Fruit fly (Drosophila melanogaster) whole organism, prepupa: ENCODE data around the gene Shawl.

Experiments
- Blimp-1 ChIP-seq: fragments of 200-800 bp; sonication (Bioruptor generic); optimal IDR thresholded peaks from 3 replicates; lab custom pipeline; 2017; ENCODE audit warnings: missing biosample characterization, missing genetic modification characterization, mild to moderate bottlenecking, moderate library complexity, missing genetic modification reagents
- CG10631 ChIP-seq: fragments of 200-800 bp; sonication (Bioruptor generic); optimal IDR thresholded peaks from 2 replicates; lab custom pipeline; 2016; ENCODE audit warnings: missing biosample characterization, missing genetic modification characterization
- CG10669 ChIP-seq: fragments of 200-800 bp; sonication (Bioruptor generic); optimal IDR thresholded peaks from 3 replicates; lab custom pipeline; 2018; ENCODE audit warnings: missing biosample characterization, mild to moderate bottlenecking, missing genetic modification characterization, moderate library complexity
- CG11294 ChIP-seq: fragments of 200-800 bp; sonication (Bioruptor generic); IDR thresholded peaks from 2 replicates; pipeline ENCODE4 v1.3.6; 2022; ENCODE audit warnings: missing biosample characterization, missing genetic modification characterization
- CG11762 ChIP-seq: fragments of 200-800 bp; sonication (Bioruptor generic); optimal IDR thresholded peaks from 3 replicates; lab custom pipeline; 2016; ENCODE audit warnings: missing biosample characterization, missing genetic modification characterization; ENCODE audit not compliant: insufficient read depth
- CG1621 ChIP-seq: fragments of 200-800 bp; sonication (Bioruptor generic); optimal IDR thresholded peaks from 3 replicates; lab custom pipeline; 2018; ENCODE audit warnings: missing biosample characterization, mild to moderate bottlenecking, missing genetic modification characterization
- CG16779 ChIP-seq: fragments of 200-800 bp; sonication (Bioruptor generic); optimal IDR thresholded peaks from 3 replicates; lab custom pipeline; 2017; ENCODE audit warnings: missing biosample characterization, mild to moderate bottlenecking, missing genetic modification characterization
- CG31627 ChIP-seq: fragments of 200-800 bp; sonication (Bioruptor generic); optimal IDR thresholded peaks from 3 replicates; lab custom pipeline; 2016; ENCODE audit warnings: missing biosample characterization, missing genetic modification characterization
- CG32006 ChIP-seq: fragments of 200-800 bp; sonication (Bioruptor generic); optimal IDR thresholded peaks from 3 replicates; lab custom pipeline; 2017; ENCODE audit warnings: missing biosample characterization, mild to moderate bottlenecking, missing genetic modification characterization
- CG34406 ChIP-seq: fragments of 200-800 bp; sonication (Bioruptor generic); optimal IDR thresholded peaks from 3 replicates; lab custom pipeline; 2016; ENCODE audit warnings: missing biosample characterization, missing genetic modification characterization
- CG3919 ChIP-seq: fragments of 200-800 bp; sonication (Bioruptor generic); optimal IDR thresholded peaks from 3 replicates; lab custom pipeline; 2016; ENCODE audit warnings: missing biosample characterization, missing genetic modification characterization
- CG4318 ChIP-seq: fragments of 200-800 bp; sonication (Bioruptor generic); optimal IDR thresholded peaks from 3 replicates; lab custom pipeline; 2017; ENCODE audit warnings: missing biosample characterization, mild to moderate bottlenecking, missing genetic modification characterization
- CG6276 ChIP-seq: fragments of 200-800 bp; sonication (Bioruptor generic); optimal IDR thresholded peaks from 2 replicates; lab custom pipeline; 2017; ENCODE audit warnings: missing biosample characterization, mild to moderate bottlenecking, missing genetic modification characterization
- CG6808 ChIP-seq: fragments of 200-800 bp; sonication (Bioruptor generic); optimal IDR thresholded peaks from 3 replicates; lab custom pipeline; 2017; ENCODE audit warnings: missing biosample characterization, missing genetic modification characterization, mild to moderate bottlenecking, moderate library complexity, missing genetic modification reagents
- CG6854 ChIP-seq: fragments of 200-800 bp; sonication (Bioruptor generic); optimal IDR thresholded peaks from 2 replicates; lab custom pipeline; 2017; ENCODE audit warnings: missing biosample characterization, mild to moderate bottlenecking, missing genetic modification characterization
- CG8119 ChIP-seq: fragments of 200-800 bp; sonication (Bioruptor generic); IDR thresholded peaks from 3 replicates; pipeline ENCODE4 v1.3.6; 2022; ENCODE audit warnings: missing biosample characterization, missing genetic modification characterization
- CG8319 ChIP-seq: fragments of 200-800 bp; sonication (Bioruptor generic); optimal IDR thresholded peaks from 3 replicates; lab custom pipeline; 2016; ENCODE audit warnings: missing biosample characterization, missing genetic modification characterization
- CG8632 ChIP-seq: fragments of 200-800 bp; sonication (Bioruptor generic); optimal IDR thresholded peaks from 3 replicates; lab custom pipeline; 2016; ENCODE audit warnings: missing biosample characterization, missing genetic modification characterization
- CG9139 ChIP-seq: fragments of 200-800 bp; sonication (Bioruptor generic); optimal IDR thresholded peaks from 3 replicates; lab custom pipeline; 2017; ENCODE audit warnings: missing biosample characterization, mild to moderate bottlenecking, missing genetic modification characterization
- Eip75B ChIP-seq: fragments of 200-800 bp; sonication (Bioruptor generic); optimal IDR thresholded peaks from 3 replicates; lab custom pipeline; 2016; ENCODE audit warnings: missing biosample characterization, missing genetic modification characterization
- Eip78C ChIP-seq: fragments of 200-800 bp; sonication (Bioruptor generic); peaks from one replicate; lab custom pipeline; 2016; ENCODE audit warnings: missing biosample characterization, missing genetic modification characterization
- Eip93F ChIP-seq: fragments of 200-800 bp; sonication (Bioruptor generic); optimal IDR thresholded peaks from 2 replicates; lab custom pipeline; 2016; ENCODE audit warnings: missing biosample characterization, mild to moderate bottlenecking, missing genetic modification characterization
- Ets21C ChIP-seq: fragments of 200-800 bp; sonication (Bioruptor generic); optimal IDR thresholded peaks from 3 replicates; lab custom pipeline; 2016; ENCODE audit warnings: missing biosample characterization, missing genetic modification characterization
- Ets96B ChIP-seq: fragments of 200-800 bp; optimal IDR thresholded peaks from 2 replicates; lab custom pipeline; 2019; ENCODE audit warnings: missing biosample characterization, mild to moderate bottlenecking, missing genetic modification characterization, moderate library complexity
- Hr38 ChIP-seq: sonication (Bioruptor generic); optimal IDR thresholded peaks from 2 replicates; lab custom pipeline; 2016; ENCODE audit warnings: missing biosample characterization, missing genetic modification characterization
- Hr39 ChIP-seq: fragments of 200-800 bp; sonication (Bioruptor generic); optimal IDR thresholded peaks from 2 replicates; lab custom pipeline; 2016; ENCODE audit warnings: missing biosample characterization, missing genetic modification characterization
- Lpt ChIP-seq: fragments of 200-800 bp; sonication (Bioruptor generic); optimal IDR thresholded peaks from 3 replicates; lab custom pipeline; 2016; ENCODE audit warnings: missing biosample characterization, missing genetic modification characterization
- Met ChIP-seq: fragments of 200-800 bp; sonication (Bioruptor generic); optimal IDR thresholded peaks from 3 replicates; lab custom pipeline; 2016; ENCODE audit warnings: missing biosample characterization, missing genetic modification characterization
- Smox ChIP-seq: fragments of 200-800 bp; sonication (Bioruptor generic); optimal IDR thresholded peaks from 3 replicates; lab custom pipeline; 2016; ENCODE audit warnings: missing biosample characterization, missing genetic modification characterization
- Sox14 ChIP-seq: fragments of 200-800 bp; sonication (Bioruptor generic); optimal IDR thresholded peaks from 3 replicates; lab custom pipeline; 2016; ENCODE audit warnings: missing biosample characterization, missing genetic modification characterization
- Sox15 ChIP-seq: fragments of 200-800 bp; sonication (Bioruptor generic); optimal IDR thresholded peaks from 3 replicates; lab custom pipeline; 2016; ENCODE audit warnings: missing biosample characterization, missing genetic modification characterization
- cyc ChIP-seq: fragments of 200-800 bp; sonication (Bioruptor generic); optimal IDR thresholded peaks from 3 replicates; lab custom pipeline; 2016; ENCODE audit warnings: missing biosample characterization, missing genetic modification characterization
- dac ChIP-seq: fragments of 200-800 bp; sonication (Bioruptor generic); optimal IDR thresholded peaks from 2 replicates; lab custom pipeline; 2017; ENCODE audit warnings: missing biosample characterization, mild to moderate bottlenecking, missing genetic modification characterization
- dsx ChIP-seq: fragments of 200-800 bp; optimal IDR thresholded peaks from 3 replicates; lab custom pipeline; 2019; ENCODE audit warnings: missing biosample characterization, mild to moderate bottlenecking, missing genetic modification characterization, moderate library complexity; ENCODE audit not compliant: poor library complexity, severe bottlenecking
- eg ChIP-seq: fragments of 200-800 bp; sonication (Bioruptor generic); IDR thresholded peaks from 3 replicates; pipeline ENCODE4 v1.3.6; 2022; ENCODE audit warnings: missing biosample characterization, missing genetic modification characterization
- fd59A ChIP-seq: fragments of 200-800 bp; sonication (Bioruptor generic); optimal IDR thresholded peaks from 2 replicates; lab custom pipeline; 2017; ENCODE audit warnings: missing biosample characterization, mild to moderate bottlenecking, missing genetic modification characterization, missing genetic modification reagents
- fd85E ChIP-seq: fragments of 200-800 bp; sonication (Bioruptor generic); optimal IDR thresholded peaks from 3 replicates; lab custom pipeline; 2016; ENCODE audit warnings: missing biosample characterization, missing genetic modification characterization
- fkh ChIP-seq: fragments of 200-800 bp; sonication (Bioruptor generic); optimal IDR thresholded peaks from 3 replicates; lab custom pipeline; 2017; ENCODE audit warnings: missing biosample characterization, mild to moderate bottlenecking, missing genetic modification characterization, moderate library complexity
- lz ChIP-seq: fragments of 200-800 bp; sonication (Bioruptor generic); optimal IDR thresholded peaks from 3 replicates; lab custom pipeline; 2016; ENCODE audit warnings: missing biosample characterization, missing genetic modification characterization
- net ChIP-seq: fragments of 200-800 bp; sonication (Bioruptor generic); optimal IDR thresholded peaks from 3 replicates; lab custom pipeline; 2016; ENCODE audit warnings: missing biosample characterization, missing genetic modification characterization
- pdm3 ChIP-seq: fragments of 200-800 bp; sonication (Bioruptor generic); optimal IDR thresholded peaks from 3 replicates; lab custom pipeline; 2016; ENCODE audit warnings: missing biosample characterization, missing genetic modification characterization
- spab ChIP-seq: fragments of 200-800 bp; sonication (Bioruptor generic); optimal IDR thresholded peaks from 2 replicates; lab custom pipeline; 2017; ENCODE audit warnings: missing biosample characterization, mild to moderate bottlenecking, missing genetic modification characterization, missing genetic modification reagents
- ss ChIP-seq, 2 experiments: fragments of 200-800 bp; sonication (Bioruptor generic); optimal IDR thresholded peaks; 2 replicates in 1 of 2; 3 replicates in 1 of 2; lab custom pipeline; 2017 to 2018; ENCODE audit warnings: mild to moderate bottlenecking in 2 of 2, missing biosample characterization in 2 of 2, missing genetic modification characterization in 2 of 2, moderate library complexity in 1 of 2
- svp ChIP-seq: fragments of 200-800 bp; sonication (Bioruptor generic); peaks from one replicate; lab custom pipeline; 2016; ENCODE audit warnings: missing biosample characterization, missing genetic modification characterization
- topi ChIP-seq: fragments of 200-800 bp; sonication (Bioruptor generic); optimal IDR thresholded peaks from 3 replicates; lab custom pipeline; 2016; ENCODE audit warnings: missing biosample characterization, missing genetic modification characterization
- vri ChIP-seq: fragments of 200-800 bp; sonication (Bioruptor generic); optimal IDR thresholded peaks from 3 replicates; lab custom pipeline; 2016; ENCODE audit warnings: missing biosample characterization, mild to moderate bottlenecking, missing genetic modification characterization

The Shawl gene

dm6 chr2L:9388924-9389765 lies 25.8 kb downstream of the Shawl start:
- no peak for TF ChIP-seq svp
- no peak for TF ChIP-seq CG10631 (GFP tag; lab: Kevin White, UChicago)
- TF ChIP-seq fkh (GFP tag; lab: Kevin White, UChicago), result peak; percentile 8
- no peak for TF ChIP-seq Hr38 (GFP tag; lab: Kevin White, UChicago)
- peak; percentile 31 for TF ChIP-seq vri (GFP tag; lab: Kevin White, UChicago)

dm6 chr2L:9388013-9388605 lies 26.8 kb downstream of the Shawl start:
- TF ChIP-seq eg (GFP tag; lab: Robert Waterston, UW) (peak; percentile 89), CG9139 (GFP tag; lab: Kevin White, UChicago) (peak; percentile 81), CG3919 (GFP tag; lab: Kevin White, UChicago) (peak; percentile 96), lz (GFP tag; lab: Kevin White, UChicago) (peak; percentile 95), Ets21C (GFP tag; lab: Kevin White, UChicago) (peak; percentile 88), fd85E (GFP tag; lab: Kevin White, UChicago) (peak; percentile 86), Sox15 (GFP tag; lab: Kevin White, UChicago) (peak; percentile 92), spab (GFP tag; lab: Kevin White, UChicago) (peak; percentile 91), fd59A (GFP tag; lab: Kevin White, UChicago) (peak; percentile 89), topi (GFP tag; lab: Kevin White, UChicago) (peak; percentile 94), CG16779 (tag; lab: Kevin White, UChicago) (peak; percentile 91), Met (peak; percentile 98), dsx (GFP tag; lab: Kevin White, UChicago) (peak; percentile 91), CG31627 (GFP tag; lab: Kevin White, UChicago) (peak; percentile 94), svp (peak; percentile 97), CG8119 (GFP tag; lab: Robert Waterston, UW) (peak; percentile 70), vri (GFP tag; lab: Kevin White, UChicago) (peak; percentile 98), CG34406 (GFP tag; lab: Kevin White, UChicago) (peak; percentile 88), CG1621 (tag; lab: Kevin White, UChicago) (peak; percentile 95), CG6854 (GFP tag; lab: Kevin White, UChicago) (no peak), CG10631 (GFP tag; lab: Kevin White, UChicago) (peak; percentile 94), CG8319 (peak; percentile 78), CG6808 (GFP tag; lab: Kevin White, UChicago) (peak; percentile 86), cyc (GFP tag; lab: Kevin White, UChicago) (peak; percentile 95), Lpt (peak; percentile 88), CG10669 (GFP tag; lab: Kevin White, UChicago) (peak; percentile 95), Smox (GFP tag; lab: Kevin White, UChicago) (peak; percentile 90), CG6276 (GFP tag; lab: Kevin White, UChicago) (peak; percentile 67), Eip93F (GFP tag; lab: Kevin White, UChicago) (peak; percentile 49), Blimp-1 (GFP tag; lab: Kevin White, UChicago) (peak; percentile 75), Hr38 (GFP tag; lab: Kevin White, UChicago) (no peak), pdm3 (GFP tag; lab: Kevin White, UChicago) (peak; percentile 95), dac (peak; percentile 64), CG11294 (GFP tag; lab: Robert Waterston, UW) (peak; percentile 75), Eip78C (GFP tag; lab: Kevin White, UChicago) (peak; percentile 97), net (GFP tag; lab: Kevin White, UChicago) (peak; percentile 93), CG11762 (GFP tag; lab: Kevin White, UChicago) (peak; percentile 80), Sox14 (GFP tag; lab: Kevin White, UChicago) (peak; percentile 97), Eip75B (GFP tag; lab: Kevin White, UChicago) (peak; percentile 97), CG32006 (GFP tag; lab: Kevin White, UChicago) (peak; percentile 86), fkh (GFP tag; lab: Kevin White, UChicago) (peak; percentile 89), Ets96B (peak; percentile 96), ss (GFP tag; optimal IDR thresholded peaks at IDR 0.05; lab: Kevin White, UChicago) (peak; percentile 86 to 92), CG4318 (GFP tag; lab: Kevin White, UChicago) (peak; percentile 65), CG8632 (GFP tag; lab: Kevin White, UChicago) (peak; percentile 87), Hr39 (peak; percentile 96)
